Worm (Caenorhabditis elegans): ENCODE results near the gene znf-474.

znf-474 gene

ce11 chrX:12106004-12106403 lies 43.7 kb upstream of the znf-474 start (continued):
- TF ChIP-seq him-1 (tag; optimal IDR thresholded peaks at IDR 0.05) = peak; percentile 97
- TF ChIP-seq efl-1 (GFP tag; optimal IDR thresholded peaks at IDR 0.05) = peak; percentile 8
- TF ChIP-seq ccch-3 (GFP tag; optimal IDR thresholded peaks at IDR 0.05) = peak; percentile 12
- TF ChIP-seq akir-1 (GFP tag; optimal IDR thresholded peaks at IDR 0.05) = peak; percentile 35
- peak; percentile 79 for TF ChIP-seq K12H6.12 (tag; optimal IDR thresholded peaks at IDR 0.05)
- peak; percentile 74 for TF ChIP-seq snpc-1.3 (tag; optimal IDR thresholded peaks at IDR 0.05; ENCODE audit: insufficient read depth)
- TF ChIP-seq rec-8 (tag; optimal IDR thresholded peaks at IDR 0.05) = peak; percentile 81 to 93
- peak; percentile 98 for TF ChIP-seq die-1 (tag; optimal IDR thresholded peaks at IDR 0.05)
- no peak for TF ChIP-seq snpc-4 (GFP tag; optimal IDR thresholded peaks at IDR 0.05)
- TF ChIP-seq snpc-4 (tag; optimal IDR thresholded peaks at IDR 0.05) = peak in 2 of 4 experiments; percentile 75 to 87
- TF ChIP-seq mes-4 (tag; optimal IDR thresholded peaks at IDR 0.05) = peak; percentile 90
- TF ChIP-seq sea-2 (GFP tag; IDR thresholded peaks at IDR 0.05) = peak; percentile 85; the same call in 1 of the 2 replicates
- TF ChIP-seq hmg-1.2 (GFP tag; IDR thresholded peaks at IDR 0.05) = peak; percentile 89
- no peak for TF ChIP-seq F57A8.1 (GFP tag; optimal IDR thresholded peaks at IDR 0.05)
- peak; percentile 80 for TF ChIP-seq snpc-3.4 (tag; optimal IDR thresholded peaks at IDR 0.05)
- TF ChIP-seq zfh-2 (GFP tag; conservative IDR thresholded peaks at IDR 0.05) = no peak

DNA sequence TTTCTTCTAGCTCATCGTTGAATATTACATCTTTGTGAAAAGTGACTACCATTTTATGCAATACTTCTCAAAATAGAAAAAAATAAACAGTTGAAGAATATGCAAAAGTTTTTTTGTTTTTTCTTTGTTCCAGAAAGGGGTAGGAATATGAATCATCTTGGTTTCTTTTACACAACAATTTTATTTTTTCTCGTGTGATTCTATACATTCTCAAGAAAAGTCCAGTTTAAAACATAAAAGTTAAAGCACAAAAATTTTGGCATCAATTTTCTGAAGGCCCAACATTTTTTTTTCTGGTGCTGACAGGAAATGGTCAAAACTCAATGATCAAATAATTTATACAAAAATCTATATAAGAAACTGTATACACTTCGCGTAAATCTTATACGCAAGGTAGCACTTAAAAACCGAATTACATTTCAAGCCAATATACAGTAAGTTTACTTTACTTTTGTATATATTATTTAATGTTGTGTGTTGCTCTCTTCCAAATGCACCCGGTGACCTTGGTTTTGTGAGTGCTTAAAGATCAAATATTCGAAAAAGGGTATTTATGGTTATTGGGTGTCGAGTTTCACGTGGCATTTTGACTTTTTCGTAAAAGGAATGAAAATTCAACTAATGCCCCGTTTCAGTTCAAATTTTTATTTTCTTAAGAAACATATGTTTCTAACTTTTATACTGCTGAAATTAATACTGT lies 41.1 kb upstream of the znf-474 start, which contains the start of the genes W03G11.2 and lgc-13:
TSS of gene W03G11.2 (minus strand) at position 101 of the 700 bp plus-strand sequence.
TSS of gene lgc-13 (plus strand) at position 650 of the 700 bp plus-strand sequence.
- TF ChIP-seq Y79H2A.3 (GFP tag; conservative IDR thresholded peaks at IDR 0.05) (no peak), sptf-2 (GFP tag; optimal IDR thresholded peaks at IDR 0.05) (no peak), snpc-4 (GFP tag; optimal IDR thresholded peaks at IDR 0.05) (no peak), snpc-4 (tag; optimal IDR thresholded peaks at IDR 0.05) (no peak), ztf-25 (GFP tag; IDR thresholded peaks at IDR 0.05) (no peak), him-1 (tag; optimal IDR thresholded peaks at IDR 0.05) (no peak), Y95B8A.8 (GFP tag; IDR thresholded peaks at IDR 0.05) (no peak), Y53F4B.3 (GFP tag; IDR thresholded peaks at IDR 0.05) (no peak), ztf-18 (tag; optimal IDR thresholded peaks at IDR 0.05) (no peak), ztf-28 (GFP tag; IDR thresholded peaks at IDR 0.05) (no peak), repo-1 (tag; optimal IDR thresholded peaks at IDR 0.05) (no peak), tbx-9 (tag; optimal IDR thresholded peaks at IDR 0.05; ENCODE audit: borderline replicate concordance) (no peak), unc-130 (GFP tag; optimal IDR thresholded peaks at IDR 0.05) (no peak), ceh-100 (GFP tag; IDR thresholded peaks at IDR 0.05) (no peak), ama-1 (optimal IDR thresholded peaks at IDR 0.05) (no peak), ama-1 (GFP tag; optimal IDR thresholded peaks at IDR 0.05) (no peak), unc-62 (GFP tag; optimal IDR thresholded peaks at IDR 0.05) (no peak), aptf-3 (GFP tag; IDR thresholded peaks at IDR 0.05) (no peak), cebp-1 (GFP tag; IDR thresholded peaks at IDR 0.05) (no peak), cebp-1 (tag; optimal IDR thresholded peaks at IDR 0.05) (no peak), madf-3 (GFP tag; IDR thresholded peaks at IDR 0.05) (no peak), snpc-1.3 (tag; optimal IDR thresholded peaks at IDR 0.05; ENCODE audit: insufficient read depth) (no peak), mxl-1 (tag; optimal IDR thresholded peaks at IDR 0.05) (no peak)

DNA sequence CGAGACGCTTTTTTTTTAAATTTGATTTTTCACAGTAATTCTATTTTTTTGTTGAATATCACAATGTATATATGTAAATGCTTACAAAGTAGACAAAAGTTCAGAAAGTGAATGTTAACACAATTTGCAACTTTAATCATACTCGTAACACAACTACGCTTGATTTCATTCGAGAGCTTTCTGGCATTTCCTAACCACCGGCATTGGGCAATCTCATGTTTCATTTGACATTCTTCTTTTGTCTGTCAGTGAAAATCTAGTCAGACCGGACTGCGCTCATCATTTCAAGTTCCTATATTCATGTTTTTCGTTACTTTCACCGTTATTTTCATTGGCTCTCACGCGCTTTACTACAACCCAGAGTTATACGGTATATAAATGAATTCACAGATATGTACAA lies 38.5 kb upstream of the znf-474 start, which contains the start of gene lgc-14:
TSS of gene lgc-14 (plus strand) at position 301 of the 400 bp plus-strand sequence.
- TF ChIP-seq dpff-1 (tag; optimal IDR thresholded peaks at IDR 0.05) = no peak

Data from whole organism, young adult.